Fruit fly (Drosophila melanogaster) whole organism, larva: Measurements from ENCODE around the gene amd.
A peak's percentile ranks its signal among the peaks of the same experiment; 100 is the strongest.

Experiments used
- noc ChIP-seq: fragments of 200-800 bp; sonication (Bioruptor generic); optimal IDR thresholded peaks from 3 replicates; lab custom pipeline; 2019; ENCODE audit warnings: missing biosample characterization, mild to moderate bottlenecking, missing genetic modification characterization, moderate library complexity

Gene amd

dm6 chr2L:19146047-19146446, 36.1 kb downstream of the amd start:
- TF ChIP-seq noc (tag; lab: Kevin White, UChicago) = no peak

- TF ChIP-seq noc (tag; lab: Kevin White, UChicago) = no peak
Measured at dm6 chr2L:19146645-19147044, 36.7 kb downstream of the amd start.

DNA sequence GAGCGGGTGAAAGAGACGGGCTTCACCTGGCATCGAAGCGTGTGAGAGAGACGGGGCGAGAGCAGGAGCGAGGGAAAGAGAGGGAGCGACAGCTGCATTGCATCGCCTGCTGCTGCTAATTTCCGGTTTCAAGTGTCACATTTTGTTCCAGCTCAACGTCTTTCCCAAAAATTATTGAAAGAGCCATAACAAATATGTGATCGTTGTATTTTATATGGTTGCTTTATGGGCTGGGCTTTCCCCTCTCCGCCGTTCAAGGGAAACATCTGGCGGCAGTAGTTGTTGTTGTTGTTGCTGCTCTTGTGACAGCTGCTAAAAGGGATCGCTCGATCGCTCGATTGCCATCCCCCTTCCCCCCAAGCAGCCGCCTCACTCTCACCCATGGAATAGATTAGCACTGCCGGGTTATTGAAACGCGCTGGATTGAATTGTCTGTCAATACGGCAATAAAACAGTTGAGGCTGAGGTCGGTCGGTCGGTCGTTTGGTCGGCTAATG, 45.0 kb downstream of the amd start:
- no peak for TF ChIP-seq noc (tag; lab: Kevin White, UChicago)

dm6 chr2L:19155937-19156736, 46.2 kb downstream of the amd start:
- TF ChIP-seq noc (tag; lab: Kevin White, UChicago) = no peak

- no peak for TF ChIP-seq noc (tag; lab: Kevin White, UChicago)
Measured at dm6 chr2L:19156737-19157287, 46.9 kb downstream of the amd start.

- TF ChIP-seq noc (tag; lab: Kevin White, UChicago) = peak; percentile 46
Measured at dm6 chr2L:19158005-19158666, 48.2 kb downstream of the amd start.

dm6 chr2L:19158679-19159551, 49.0 kb downstream of the amd start:
- TF ChIP-seq noc (tag; lab: Kevin White, UChicago) = peak; percentile 23

- TF ChIP-seq noc (tag; lab: Kevin White, UChicago) = no peak
Measured at dm6 chr2L:19159552-19160406, 49.8 kb downstream of the amd start.

DNA sequence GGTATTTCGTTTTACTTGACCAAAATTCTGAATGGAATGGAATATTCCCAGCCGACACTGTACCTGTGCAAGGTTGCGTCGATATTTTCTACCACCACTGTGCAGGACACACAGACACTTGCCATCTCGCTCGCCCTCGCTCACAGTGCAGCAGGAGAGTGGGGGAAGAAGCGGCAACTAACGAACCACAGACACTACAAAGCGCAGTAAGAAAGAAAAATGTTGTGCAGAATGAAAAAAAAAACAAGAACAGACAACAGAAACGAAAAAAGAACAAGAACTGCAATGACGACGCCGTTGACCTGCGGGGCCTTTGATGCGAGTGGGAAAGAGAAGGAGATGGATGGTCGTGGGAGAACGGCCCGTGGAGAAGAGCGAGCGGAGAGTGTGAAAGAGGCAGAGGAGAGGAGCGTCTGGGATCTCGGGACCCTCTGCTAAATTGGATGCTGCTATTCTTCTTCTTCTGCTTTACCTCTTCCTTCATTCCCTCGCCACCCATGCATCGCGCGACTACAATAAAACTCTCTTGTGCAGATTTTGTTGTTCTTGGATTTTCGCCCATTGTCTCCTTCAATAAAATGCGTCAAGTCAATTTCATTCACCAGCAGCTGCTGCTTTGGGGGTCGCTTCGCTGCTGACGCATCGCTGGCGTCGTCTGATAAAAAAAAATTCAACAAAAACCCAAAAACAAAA, 51.5 kb downstream of the amd start:
- TF ChIP-seq noc (tag; lab: Kevin White, UChicago) = no peak

dm6 chr2L:19162330-19163100, 52.6 kb downstream of the amd start:
- no peak for TF ChIP-seq noc (tag; lab: Kevin White, UChicago)

dm6 chr2L:19163143-19163974, 53.4 kb downstream of the amd start:
- no peak for TF ChIP-seq noc (tag; lab: Kevin White, UChicago)
